Fruit fly (Drosophila melanogaster) whole organism, embryonic: Measurements from ENCODE around the gene CG10508.
A peak's percentile ranks its signal among the peaks of the same experiment; 100 is the strongest.

ENCODE experiments used
- Antp ChIP-seq: fragments of 200-800 bp; sonication (Bioruptor generic); optimal IDR thresholded peaks from 3 replicates; lab custom pipeline; 2016; ENCODE audit warnings: missing biosample characterization, missing genetic modification characterization
- Atf3 ChIP-seq: fragments of 200-800 bp; sonication (Bioruptor generic); optimal IDR thresholded peaks from 3 replicates; lab custom pipeline; 2016; ENCODE audit warnings: missing biosample characterization, missing genetic modification characterization
- C15 ChIP-seq: fragments of 200-800 bp; sonication (Bioruptor generic); IDR thresholded peaks from 3 replicates; pipeline ENCODE4 v1.3.6; 2022; ENCODE audit warnings: missing biosample characterization, missing genetic modification characterization
- CG10366 ChIP-seq: fragments of 200-800 bp; sonication (Bioruptor generic); IDR thresholded peaks from 2 replicates; pipeline ENCODE4 v1.3.6; 2022; ENCODE audit warnings: missing biosample characterization, missing genetic modification characterization
- CG11093 ChIP-seq: fragments of 200-800 bp; sonication (Bioruptor generic); IDR thresholded peaks from 3 replicates; pipeline ENCODE4 v1.3.6; 2022; ENCODE audit warnings: missing biosample characterization, missing genetic modification characterization
- CG11247 ChIP-seq: fragments of 200-800 bp; sonication (Bioruptor generic); IDR thresholded peaks from 2 replicates; pipeline ENCODE4 v1.3.6; 2022; ENCODE audit warnings: missing biosample characterization, missing genetic modification characterization
- CG12744 ChIP-seq: fragments of 200-800 bp; sonication (Bioruptor generic); optimal IDR thresholded peaks from 2 replicates; lab custom pipeline; 2016; ENCODE audit warnings: missing biosample characterization, missing genetic modification characterization
- CG15011 ChIP-seq: fragments of 200-800 bp; sonication (Bioruptor generic); optimal IDR thresholded peaks from 3 replicates; lab custom pipeline; 2018; ENCODE audit warnings: missing biosample characterization, mild to moderate bottlenecking, missing genetic modification characterization
- CG1529 ChIP-seq: fragments of 200-800 bp; sonication (Bioruptor generic); optimal IDR thresholded peaks from 3 replicates; lab custom pipeline; 2018; ENCODE audit warnings: missing biosample characterization, missing genetic modification characterization
- CG15479 ChIP-seq: fragments of 200-800 bp; sonication (Bioruptor generic); optimal IDR thresholded peaks from 3 replicates; lab custom pipeline; 2019; ENCODE audit warnings: missing biosample characterization, mild to moderate bottlenecking, missing genetic modification characterization, moderate library complexity
- CG16813 ChIP-seq: fragments of 200-800 bp; sonication (Bioruptor generic); IDR thresholded peaks from 3 replicates; pipeline ENCODE4 v1.3.6; 2022; ENCODE audit warnings: missing biosample characterization, missing genetic modification characterization; ENCODE audit not compliant: partially characterized antibody
- CG17328 ChIP-seq: fragments of 200-800 bp; sonication (Bioruptor generic); IDR thresholded peaks from 2 replicates; pipeline ENCODE4 v1.3.6; 2022; ENCODE audit warnings: missing biosample characterization, missing genetic modification characterization
- CG17912 ChIP-seq: fragments of 200-800 bp; sonication (Bioruptor generic); optimal IDR thresholded peaks from 2 replicates; lab custom pipeline; 2018; ENCODE audit warnings: missing biosample characterization, mild to moderate bottlenecking, missing genetic modification characterization
- CG2889 ChIP-seq: fragments of 200-800 bp; sonication (Bioruptor generic); IDR thresholded peaks from 3 replicates; pipeline ENCODE4 v1.3.6; 2022; ENCODE audit warnings: missing biosample characterization, missing genetic modification characterization
- CG31365 ChIP-seq: fragments of 200-800 bp; sonication (Bioruptor generic); optimal IDR thresholded peaks from 2 replicates; lab custom pipeline; 2018; ENCODE audit warnings: missing biosample characterization, mild to moderate bottlenecking, missing genetic modification characterization
- CG5180 ChIP-seq: fragments of 200-800 bp; sonication (Bioruptor generic); optimal IDR thresholded peaks from 3 replicates; lab custom pipeline; 2017; ENCODE audit warnings: missing biosample characterization, missing genetic modification characterization, mild to moderate bottlenecking, moderate library complexity, missing genetic modification reagents
- CG8359 ChIP-seq: fragments of 200-800 bp; sonication (Bioruptor generic); optimal IDR thresholded peaks from 2 replicates; lab custom pipeline; 2017; ENCODE audit warnings: missing biosample characterization, mild to moderate bottlenecking, missing genetic modification characterization, borderline replicate concordance
- CG8765 ChIP-seq: fragments of 200-800 bp; sonication (Bioruptor generic); IDR thresholded peaks from 2 replicates; pipeline ENCODE4 v1.3.6; 2022; ENCODE audit warnings: missing biosample characterization, missing genetic modification characterization
- CG9727 ChIP-seq: fragments of 200-800 bp; sonication (Bioruptor generic); optimal IDR thresholded peaks from 3 replicates; lab custom pipeline; 2017; ENCODE audit warnings: missing biosample characterization, mild to moderate bottlenecking, missing genetic modification characterization
- Dad ChIP-seq: fragments of 200-800 bp; sonication (Bioruptor generic); optimal IDR thresholded peaks from 3 replicates; lab custom pipeline; 2016; ENCODE audit warnings: missing biosample characterization, missing genetic modification characterization
- Ets97D ChIP-seq: fragments of 200-800 bp; sonication (Bioruptor generic); optimal IDR thresholded peaks from 3 replicates; lab custom pipeline; 2016; ENCODE audit warnings: missing biosample characterization, missing genetic modification characterization
- Hmr ChIP-seq: fragments of 200-800 bp; sonication (Bioruptor generic); optimal IDR thresholded peaks from 3 replicates; lab custom pipeline; 2017; ENCODE audit warnings: mild to moderate bottlenecking, missing biosample characterization, missing genetic modification reagents, missing genetic modification characterization
- Hr39 ChIP-seq: fragments of >200 bp; optimal IDR thresholded peaks from 2 replicates; lab custom pipeline; 2017
- Lhr ChIP-seq: fragments of 200-800 bp; sonication (Bioruptor generic); optimal IDR thresholded peaks from 3 replicates; lab custom pipeline; 2017; ENCODE audit warnings: mild to moderate bottlenecking, missing biosample characterization, missing genetic modification reagents, missing genetic modification characterization
- Sox100B ChIP-seq: fragments of 200-800 bp; sonication (Bioruptor generic); optimal IDR thresholded peaks from 3 replicates; lab custom pipeline; 2018; ENCODE audit warnings: missing biosample characterization, mild to moderate bottlenecking, missing genetic modification characterization
- Sox102F ChIP-seq: fragments of 200-800 bp; sonication (Bioruptor generic); optimal IDR thresholded peaks from 2 replicates; lab custom pipeline; 2018; ENCODE audit warnings: missing biosample characterization, mild to moderate bottlenecking, missing genetic modification characterization, moderate library complexity
- bsh ChIP-seq, 2 experiments: fragments of 200-800 bp; sonication (Bioruptor generic); optimal IDR thresholded peaks; 2 replicates each; lab custom pipeline; 2017 to 2018; ENCODE audit warnings: mild to moderate bottlenecking in 2 of 2, missing biosample characterization in 2 of 2, missing genetic modification characterization in 2 of 2, moderate library complexity in 1 of 2
- cas ChIP-seq: fragments of 200-800 bp; sonication (Bioruptor generic); IDR thresholded peaks from 2 replicates; pipeline ENCODE4 v1.3.6; 2022; ENCODE audit warnings: missing biosample characterization, missing genetic modification characterization
- dm ChIP-seq: fragments of 200-800 bp; sonication (Bioruptor generic); optimal IDR thresholded peaks from 3 replicates; lab custom pipeline; 2016; ENCODE audit warnings: missing biosample characterization, missing genetic modification characterization
- emc ChIP-seq: fragments of 200-800 bp; sonication (Bioruptor generic); optimal IDR thresholded peaks from 2 replicates; lab custom pipeline; 2016; ENCODE audit warnings: missing biosample characterization, missing genetic modification characterization
- eyg ChIP-seq: fragments of 200-800 bp; sonication (Bioruptor generic); optimal IDR thresholded peaks from 3 replicates; lab custom pipeline; 2016; ENCODE audit warnings: missing biosample characterization, missing genetic modification characterization
- fd3F ChIP-seq: fragments of 200-800 bp; sonication (Bioruptor generic); optimal IDR thresholded peaks from 2 replicates; lab custom pipeline; 2018; ENCODE audit warnings: missing biosample characterization, mild to moderate bottlenecking, missing genetic modification characterization, moderate library complexity
- gcm ChIP-seq: fragments of 200-800 bp; sonication (Bioruptor generic); optimal IDR thresholded peaks from 2 replicates; lab custom pipeline; 2019; ENCODE audit warnings: missing biosample characterization, mild to moderate bottlenecking, missing genetic modification characterization, moderate library complexity
- gro ChIP-seq: fragments of 200-800 bp; sonication (Bioruptor generic); optimal IDR thresholded peaks from 2 replicates; lab custom pipeline; 2016; ENCODE audit warnings: missing biosample characterization, missing genetic modification characterization
- gt ChIP-seq: fragments of 200-800 bp; sonication (Bioruptor generic); IDR thresholded peaks from 2 replicates; pipeline ENCODE4 v1.3.6; 2022; ENCODE audit warnings: missing biosample characterization, missing genetic modification characterization
- jigr1 ChIP-seq: fragments of 200-800 bp; sonication (Bioruptor generic); IDR thresholded peaks from 3 replicates; pipeline ENCODE4 v1.3.6; 2022; ENCODE audit warnings: missing biosample characterization, missing genetic modification characterization
- klu ChIP-seq: fragments of 200-800 bp; sonication (Bioruptor generic); IDR thresholded peaks from 2 replicates; pipeline ENCODE4 v1.3.6; 2022; ENCODE audit warnings: missing biosample characterization, missing genetic modification characterization
- lab ChIP-seq: fragments of 200-800 bp; sonication (Bioruptor generic); optimal IDR thresholded peaks from 3 replicates; lab custom pipeline; 2017; ENCODE audit warnings: missing biosample characterization, missing genetic modification characterization, mild to moderate bottlenecking, moderate library complexity, missing genetic modification reagents
- lmd ChIP-seq: fragments of 200-800 bp; sonication (Bioruptor generic); IDR thresholded peaks from 2 replicates; pipeline ENCODE4 v1.3.6; 2022; ENCODE audit warnings: missing biosample characterization, missing genetic modification characterization
- luna ChIP-seq: fragments of 200-800 bp; sonication (Bioruptor generic); optimal IDR thresholded peaks from 2 replicates; lab custom pipeline; 2016; ENCODE audit warnings: missing biosample characterization, missing genetic modification characterization
- org-1 ChIP-seq: fragments of 200-800 bp; sonication (Bioruptor generic); optimal IDR thresholded peaks from 2 replicates; lab custom pipeline; 2017; ENCODE audit warnings: missing biosample characterization, missing genetic modification characterization
- p53 ChIP-seq: fragments of 200-800 bp; sonication (Bioruptor generic); optimal IDR thresholded peaks from 2 replicates; lab custom pipeline; 2016; ENCODE audit warnings: missing biosample characterization, missing genetic modification characterization
- pb ChIP-seq: fragments of 200-800 bp; sonication (Bioruptor generic); optimal IDR thresholded peaks from 3 replicates; lab custom pipeline; 2016; ENCODE audit warnings: missing biosample characterization, missing genetic modification characterization
- prd ChIP-seq, 3 experiments: fragments of >200 bp in 2 of 3; fragments of 200-800 bp in 1 of 3; sonication (Bioruptor generic) in 1 of 3; optimal IDR thresholded peaks in 2 of 3; IDR thresholded peaks in 1 of 3; 2 replicates in 2 of 3; 3 replicates in 1 of 3; pipeline versions ENCODE4 v1.3.6 to Lab custom; 2017 to 2022; ENCODE audit warnings: missing biosample characterization in 1 of 3, missing genetic modification characterization in 1 of 3
- ranshi ChIP-seq: fragments of 200-800 bp; sonication (Bioruptor generic); IDR thresholded peaks from 2 replicates; pipeline ENCODE4 v1.3.6; 2022; ENCODE audit warnings: missing biosample characterization, missing genetic modification characterization
- rib ChIP-seq: fragments of 200-800 bp; sonication (Bioruptor generic); IDR thresholded peaks from 2 replicates; pipeline ENCODE4 v1.3.6; 2022; ENCODE audit warnings: missing biosample characterization, missing genetic modification characterization
- row ChIP-seq: fragments of 200-800 bp; sonication (Bioruptor generic); IDR thresholded peaks from 3 replicates; pipeline ENCODE4 v1.3.6; 2022; ENCODE audit warnings: missing biosample characterization, missing genetic modification characterization
- salm ChIP-seq: fragments of 200-800 bp; sonication (Bioruptor generic); optimal IDR thresholded peaks from 2 replicates; lab custom pipeline; 2018; ENCODE audit warnings: missing biosample characterization, mild to moderate bottlenecking, missing genetic modification characterization
- vfl ChIP-seq: fragments of 200-800 bp; sonication (Bioruptor generic); optimal IDR thresholded peaks from 2 replicates; lab custom pipeline; 2016; ENCODE audit warnings: missing biosample characterization, missing genetic modification characterization

CG10508 gene

dm6 chr3L:21172527-21173253, 37.3 kb upstream of the CG10508 start, which contains the start of the genes chb and AsnS (continued):
- TF ChIP-seq CG17328 (GFP tag; lab: Robert Waterston, UW) = peak; percentile 93
- no peak for TF ChIP-seq CG15479 (GFP tag; lab: Kevin White, UChicago)
- peak; percentile 78 for TF ChIP-seq org-1 (GFP tag; lab: Kevin White, UChicago)
- TF ChIP-seq p53 (GFP tag; lab: Kevin White, UChicago) = peak; percentile 5
- TF ChIP-seq Dad (GFP tag; lab: Kevin White, UChicago) = peak; percentile 57
- peak; percentile 92 for TF ChIP-seq lab (GFP tag; lab: Kevin White, UChicago)
- peak; percentile 53 for TF ChIP-seq CG31365 (tag; lab: Kevin White, UChicago)
- peak; percentile 51 for TF ChIP-seq Atf3 (GFP tag; lab: Kevin White, UChicago)
- TF ChIP-seq CG11247 = peak; percentile 87
- peak; percentile 88 for TF ChIP-seq CG2889 (GFP tag; lab: Robert Waterston, UW)
- TF ChIP-seq ranshi (GFP tag; lab: Robert Waterston, UW) = peak; percentile 92
- TF ChIP-seq Sox100B (GFP tag; lab: Kevin White, UChicago) = peak; percentile 88
- peak; percentile 91 for TF ChIP-seq C15
- TF ChIP-seq Antp = peak; percentile 55
- TF ChIP-seq CG1529 = peak; percentile 73
- peak; percentile 97 for TF ChIP-seq Sox102F (GFP tag; lab: Kevin White, UChicago)
- peak; percentile 90 for TF ChIP-seq CG10366 (GFP tag; lab: Robert Waterston, UW)
- peak; percentile 86 for TF ChIP-seq gcm (GFP tag; lab: Kevin White, UChicago)
- peak; percentile 80 for TF ChIP-seq CG15011
- peak; percentile 39 for TF ChIP-seq vfl
- TF ChIP-seq CG9727 = peak; percentile 79
- TF ChIP-seq Hr39 (lab: Kevin White, UChicago) = no peak
- peak; percentile 45 for TF ChIP-seq pb
- peak; percentile 86 for TF ChIP-seq klu (GFP tag; lab: Robert Waterston, UW)
- TF ChIP-seq CG5180 = peak; percentile 15
- TF ChIP-seq CG11093 (GFP tag; lab: Robert Waterston, UW) = peak; percentile 81
- TF ChIP-seq gt (GFP tag; lab: Robert Waterston, UW) = peak; percentile 58
- TF ChIP-seq salm (tag; lab: Kevin White, UChicago) = peak; percentile 87
- peak in 1 of 2 experiments; percentile 93 for TF ChIP-seq bsh (GFP tag; optimal IDR thresholded peaks at IDR 0.05; lab: Kevin White, UChicago)
- peak; percentile 92 for TF ChIP-seq lmd (GFP tag; lab: Robert Waterston, UW)
- TF ChIP-seq CG8359 = peak; percentile 64
- peak; percentile 43 for TF ChIP-seq emc (GFP tag; lab: Kevin White, UChicago)
- TF ChIP-seq luna (GFP tag; lab: Kevin White, UChicago) = peak; percentile 59
- TF ChIP-seq CG16813 = no peak
- TF ChIP-seq row (GFP tag; lab: Robert Waterston, UW) = peak; percentile 96
- peak; percentile 9 for TF ChIP-seq Ets97D (GFP tag; lab: Kevin White, UChicago)
- TF ChIP-seq CG8765 (GFP tag; lab: Robert Waterston, UW) = peak; percentile 29; the same call in 1 of the 2 replicates
- peak; percentile 83 for TF ChIP-seq cas (GFP tag; lab: Robert Waterston, UW)
- peak; percentile 88 for TF ChIP-seq rib (GFP tag; lab: Robert Waterston, UW)
- peak; percentile 88 for TF ChIP-seq Hmr (GFP tag; lab: Kevin White, UChicago)
- no peak for TF ChIP-seq prd (optimal IDR thresholded peaks at IDR 0.05; lab: Kevin White, UChicago)
- TF ChIP-seq prd (GFP tag; IDR thresholded peaks at IDR 0.05; lab: Robert Waterston, UW) = peak; percentile 93
- no peak for TF ChIP-seq CG17912 (GFP tag; lab: Kevin White, UChicago)
- TF ChIP-seq jigr1 (GFP tag; lab: Robert Waterston, UW) = peak; percentile 67; the same call in 2 of the 3 replicates
- peak; percentile 95 for TF ChIP-seq fd3F (GFP tag; lab: Kevin White, UChicago)
- TF ChIP-seq CG12744 (GFP tag; lab: Kevin White, UChicago) = peak; percentile 17
- TF ChIP-seq eyg (GFP tag; lab: Kevin White, UChicago) = peak; percentile 29
- no peak for TF ChIP-seq dm (GFP tag; lab: Kevin White, UChicago)
- TF ChIP-seq gro (GFP tag; lab: Kevin White, UChicago) = peak; percentile 50
- TF ChIP-seq Lhr = peak; percentile 50
